Worm (Caenorhabditis elegans) whole organism, early embryonic: ENCODE results near the gene B0303.4.

Experiments used
- aly-1 ChIP-seq: sonication (generic microtip); optimal IDR thresholded peaks from 2 replicates; lab custom pipeline; 2016; ENCODE audit warnings: missing genetic modification characterization, missing compliant biosample characterization
- ama-1 ChIP-seq: fragments of 150-350 bp; optimal IDR thresholded peaks from 2 replicates; lab custom pipeline; 2014
- ceh-36 ChIP-seq: sonication (generic microtip); optimal IDR thresholded peaks from 2 replicates; lab custom pipeline; 2016; ENCODE audit warnings: missing genetic modification characterization, inconsistent platforms, missing compliant biosample characterization
- ets-7 ChIP-seq: sonication (generic microtip); optimal IDR thresholded peaks from 2 replicates; lab custom pipeline; 2016; ENCODE audit warnings: missing genotype, missing genetic modification characterization, missing compliant biosample characterization
- flt-1 ChIP-seq: fragments of 200-800 bp; sonication (Bioruptor generic); IDR thresholded peaks from 2 replicates; pipeline ENCODE4 v1.3.6; 2022; ENCODE audit warnings: missing genetic modification characterization, missing compliant biosample characterization
- hmbx-1 ChIP-seq: sonication (generic microtip); optimal IDR thresholded peaks from 2 replicates; lab custom pipeline; 2016; ENCODE audit warnings: mild to moderate bottlenecking, missing genetic modification characterization, missing compliant biosample characterization
- hnd-1 ChIP-seq: sonication (generic microtip); optimal IDR thresholded peaks from 2 replicates; lab custom pipeline; 2016; ENCODE audit warnings: missing genetic modification characterization, missing compliant biosample characterization
- pes-1 ChIP-seq: fragments of 200-800 bp; sonication (Bioruptor generic); IDR thresholded peaks from 2 replicates; pipeline ENCODE4 v1.3.6; 2022; ENCODE audit warnings: missing genetic modification reagents, missing genetic modification characterization, missing compliant biosample characterization
- sea-1 ChIP-seq: fragments of 200-800 bp; sonication (Bioruptor generic); conservative IDR thresholded peaks from 2 replicates; pipeline ENCODE4 v1.3.6; 2022; ENCODE audit warnings: missing genetic modification characterization, missing compliant biosample characterization

DNA sequence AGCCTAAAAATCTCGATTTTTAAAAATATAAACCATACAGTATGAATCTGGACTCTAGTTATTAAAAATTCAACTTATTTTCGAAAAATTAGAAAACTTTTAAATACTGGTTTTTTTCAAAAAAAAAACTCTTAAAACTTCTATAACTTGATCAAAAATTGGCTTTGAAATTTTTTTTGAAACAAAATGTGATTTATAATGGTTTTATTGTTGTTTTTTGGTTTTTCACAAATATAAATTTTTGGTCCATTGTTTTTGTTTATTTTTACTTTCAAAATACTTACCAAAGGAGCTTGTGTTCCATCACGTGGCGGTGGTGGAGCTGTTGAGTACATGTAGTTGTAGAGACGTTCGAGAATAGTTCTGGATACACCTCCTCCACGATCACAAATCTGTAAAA is 48.6 kb downstream of the B0303.4 start:
- TF ChIP-seq ama-1 (lab: Kevin White, UChicago) (no peak), pes-1 (GFP tag; lab: Robert Waterston, UW) (no peak), hmbx-1 (no peak), hnd-1 (no peak), ceh-36 (tag; lab: Kevin White, UChicago) (no peak), flt-1 (no peak), aly-1 (tag; lab: Kevin White, UChicago) (no peak), ets-7 (tag; lab: Kevin White, UChicago) (no peak), sea-1 (GFP tag; lab: Robert Waterston, UW) (no peak)
